In genomic region chr3L:8881778-8882366, dm6 we compare ENCODE assay signal across 4 fruit fly cellular contexts.
TF ChIP-seq lines count a peak whose summit lies in the region.

No protein-coding gene starts in this region.

- TF ChIP-seq CTCF in whole organism, embryonic (GFP tag; optimal IDR thresholded peaks at IDR 0.05; lab: Kevin White, UChicago): no peak

TF ChIP-seq in whole organism, embryonic, 481 proteins besides CTCF, POLR2A, EP300 and RAD21:
- TF ChIP-seq Lhr (GFP tag; optimal IDR thresholded peaks at IDR 0.05; lab: Kevin White, UChicago) (no peak), Ets65A (GFP tag; lab: Kevin White, UChicago) (peak; percentile 68), bsh (GFP tag; optimal IDR thresholded peaks at IDR 0.05; lab: Kevin White, UChicago) (peak in 1 of 2 experiments; percentile 73)
TF ChIP-seq in whole organism, embryonic: peak in this region for 2.

TF ChIP-seq in whole organism, prepupa, 60 proteins besides CTCF, POLR2A, EP300 and RAD21 (continues in another document):
- TF ChIP-seq fd85E (GFP tag; optimal IDR thresholded peaks at IDR 0.05; lab: Kevin White, UChicago): no peak
- TF ChIP-seq CG6808 (GFP tag; optimal IDR thresholded peaks at IDR 0.05; lab: Kevin White, UChicago): peak; percentile 73
- TF ChIP-seq CG10669 (GFP tag; optimal IDR thresholded peaks at IDR 0.05; lab: Kevin White, UChicago): peak; percentile 52
- no peak for TF ChIP-seq CG9139 (GFP tag; optimal IDR thresholded peaks at IDR 0.05; lab: Kevin White, UChicago)
- peak; percentile 14 for TF ChIP-seq topi (GFP tag; optimal IDR thresholded peaks at IDR 0.05; lab: Kevin White, UChicago)
- TF ChIP-seq pdm3 (GFP tag; optimal IDR thresholded peaks at IDR 0.05; lab: Kevin White, UChicago): peak; percentile 55
- TF ChIP-seq CG11902 (GFP tag; optimal IDR thresholded peaks at IDR 0.05; lab: Kevin White, UChicago): no peak
- TF ChIP-seq dsx (GFP tag; optimal IDR thresholded peaks at IDR 0.05; lab: Kevin White, UChicago; ENCODE audit: poor library complexity, severe bottlenecking): no peak
- peak; percentile 50 for TF ChIP-seq Met (GFP tag; optimal IDR thresholded peaks at IDR 0.05; lab: Kevin White, UChicago)
- TF ChIP-seq Eip78C (GFP tag; lab: Kevin White, UChicago): peak; percentile 93
- TF ChIP-seq CG8119 (GFP tag; IDR thresholded peaks at IDR 0.05; lab: Robert Waterston, UW): peak; percentile 52; the same call in 1 of the 3 replicates
- TF ChIP-seq Gug (GFP tag; IDR thresholded peaks at IDR 0.05; lab: Robert Waterston, UW): no peak
- peak; percentile 64 for TF ChIP-seq CG32006 (GFP tag; optimal IDR thresholded peaks at IDR 0.05; lab: Kevin White, UChicago)
- TF ChIP-seq CG8319 (GFP tag; optimal IDR thresholded peaks at IDR 0.05; lab: Kevin White, UChicago): peak; percentile 6
- TF ChIP-seq CG4318 (GFP tag; optimal IDR thresholded peaks at IDR 0.05; lab: Kevin White, UChicago): peak; percentile 58
- no peak for TF ChIP-seq CG11294 (GFP tag; IDR thresholded peaks at IDR 0.05; lab: Robert Waterston, UW)
- TF ChIP-seq CG6276 (GFP tag; optimal IDR thresholded peaks at IDR 0.05; lab: Kevin White, UChicago): peak; percentile 29
- TF ChIP-seq acj6 (GFP tag; optimal IDR thresholded peaks at IDR 0.05; lab: Kevin White, UChicago): peak; percentile 54
- TF ChIP-seq Hr38 (GFP tag; optimal IDR thresholded peaks at IDR 0.05; lab: Kevin White, UChicago): no peak
- peak; percentile 40 to 73 for TF ChIP-seq salr (GFP tag; optimal IDR thresholded peaks at IDR 0.05; lab: Kevin White, UChicago)
- peak; percentile 73 for TF ChIP-seq CG10631 (GFP tag; optimal IDR thresholded peaks at IDR 0.05; lab: Kevin White, UChicago)
- peak; percentile 10 for TF ChIP-seq lz (GFP tag; optimal IDR thresholded peaks at IDR 0.05; lab: Kevin White, UChicago)
- peak; percentile 19 for TF ChIP-seq vri (GFP tag; optimal IDR thresholded peaks at IDR 0.05; lab: Kevin White, UChicago)
- TF ChIP-seq CG34406 (GFP tag; optimal IDR thresholded peaks at IDR 0.05; lab: Kevin White, UChicago): peak; percentile 46
- peak; percentile 61 for TF ChIP-seq CG3032 (tag; optimal IDR thresholded peaks at IDR 0.05; lab: Kevin White, UChicago)
- TF ChIP-seq net (GFP tag; optimal IDR thresholded peaks at IDR 0.05; lab: Kevin White, UChicago): peak; percentile 59
- TF ChIP-seq dac (GFP tag; optimal IDR thresholded peaks at IDR 0.05; lab: Kevin White, UChicago): no peak
- TF ChIP-seq ss (GFP tag; optimal IDR thresholded peaks at IDR 0.05; lab: Kevin White, UChicago): peak; percentile 60 to 65
- TF ChIP-seq Ets96B (tag; optimal IDR thresholded peaks at IDR 0.05; lab: Kevin White, UChicago): peak; percentile 69

TF ChIP-seq in whole organism, pupa, 21 proteins besides CTCF, POLR2A, EP300 and RAD21:
- TF ChIP-seq CG14655 (GFP tag; optimal IDR thresholded peaks at IDR 0.05; lab: Kevin White, UChicago) (peak; percentile 84), CG10348 (GFP tag; IDR thresholded peaks at IDR 0.05; lab: Robert Waterston, UW) (no peak), EcR (GFP tag; optimal IDR thresholded peaks at IDR 0.05; lab: Kevin White, UChicago) (no peak), CG4496 (GFP tag; IDR thresholded peaks at IDR 0.05; lab: Robert Waterston, UW) (no peak), D1 (tag; optimal IDR thresholded peaks at IDR 0.05; lab: Kevin White, UChicago) (peak; percentile 21), Snoo (tag; optimal IDR thresholded peaks at IDR 0.05; lab: Kevin White, UChicago) (no peak), CG12605 (GFP tag; IDR thresholded peaks at IDR 0.05; lab: Robert Waterston, UW) (no peak), rn (GFP tag; IDR thresholded peaks at IDR 0.05; lab: Robert Waterston, UW) (no peak), CG32121 (GFP tag; IDR thresholded peaks at IDR 0.05; lab: Robert Waterston, UW) (no peak), gl (tag; optimal IDR thresholded peaks at IDR 0.05; lab: Kevin White, UChicago) (peak; percentile 33), fd96Ca (GFP tag; IDR thresholded peaks at IDR 0.05; lab: Robert Waterston, UW) (no peak), Pif1A (GFP tag; optimal IDR thresholded peaks at IDR 0.05; lab: Kevin White, UChicago) (peak; percentile 69), CG8301 (tag; optimal IDR thresholded peaks at IDR 0.05; lab: Kevin White, UChicago) (peak; percentile 68), CG34367 (tag; optimal IDR thresholded peaks at IDR 0.05; lab: Kevin White, UChicago) (peak; percentile 54), Ets98B (GFP tag; IDR thresholded peaks at IDR 0.05; lab: Robert Waterston, UW) (no peak), CG17806 (tag; optimal IDR thresholded peaks at IDR 0.05; lab: Kevin White, UChicago) (peak; percentile 66), Pif1B (GFP tag; optimal IDR thresholded peaks at IDR 0.05; lab: Kevin White, UChicago) (peak; percentile 44), CG13204 (GFP tag; optimal IDR thresholded peaks at IDR 0.05; lab: Kevin White, UChicago) (peak; percentile 43), CG15710 (tag; optimal IDR thresholded peaks at IDR 0.05; lab: Kevin White, UChicago) (peak; percentile 60), CG8159 (tag; optimal IDR thresholded peaks at IDR 0.05; lab: Kevin White, UChicago) (peak; percentile 72), CG9948 (tag; optimal IDR thresholded peaks at IDR 0.05; lab: Kevin White, UChicago) (peak; percentile 73)

TF ChIP-seq in whole organism, wandering third instar larva, 38 proteins besides CTCF, POLR2A, EP300 and RAD21:
- no peak for TF ChIP-seq tai (GFP tag; optimal IDR thresholded peaks at IDR 0.05; lab: Kevin White, UChicago)
- no peak for TF ChIP-seq Rel (GFP tag; optimal IDR thresholded peaks at IDR 0.05; lab: Kevin White, UChicago)
- no peak for TF ChIP-seq Rel (tag; optimal IDR thresholded peaks at IDR 0.05; lab: Kevin White, UChicago)
- no peak for TF ChIP-seq Dif (GFP tag; optimal IDR thresholded peaks at IDR 0.05; lab: Kevin White, UChicago; ENCODE audit: partially characterized antibody)
- peak; percentile 26 for TF ChIP-seq rgr (GFP tag; optimal IDR thresholded peaks at IDR 0.05; lab: Kevin White, UChicago)
- TF ChIP-seq pan (optimal IDR thresholded peaks at IDR 0.05; lab: Kevin White, UChicago): no peak
- TF ChIP-seq Vsx2 (GFP tag; optimal IDR thresholded peaks at IDR 0.05; lab: Kevin White, UChicago; ENCODE audit: partially characterized antibody): no peak
- no peak for TF ChIP-seq lola (GFP tag; optimal IDR thresholded peaks at IDR 0.05; lab: Kevin White, UChicago)
- no peak for TF ChIP-seq sv (GFP tag; optimal IDR thresholded peaks at IDR 0.05; lab: Kevin White, UChicago)
- no peak for TF ChIP-seq brk (GFP tag; optimal IDR thresholded peaks at IDR 0.05; lab: Kevin White, UChicago)
- no peak for TF ChIP-seq dl (GFP tag; optimal IDR thresholded peaks at IDR 0.05; lab: Kevin White, UChicago; ENCODE audit: insufficient read depth in 1 of 2, partially characterized antibody in 2 of 2)
- TF ChIP-seq br (GFP tag; optimal IDR thresholded peaks at IDR 0.05; lab: Kevin White, UChicago): no peak
- TF ChIP-seq OdsH (GFP tag; optimal IDR thresholded peaks at IDR 0.05; lab: Kevin White, UChicago): peak; percentile 33
- no peak for TF ChIP-seq Mio (GFP tag; optimal IDR thresholded peaks at IDR 0.05; lab: Kevin White, UChicago)
- no peak for TF ChIP-seq dmrt93B (GFP tag; optimal IDR thresholded peaks at IDR 0.05; lab: Kevin White, UChicago)
- TF ChIP-seq Sp1 (GFP tag; optimal IDR thresholded peaks at IDR 0.05; lab: Kevin White, UChicago): peak; percentile 23
- peak; percentile 88 for TF ChIP-seq psq (GFP tag; optimal IDR thresholded peaks at IDR 0.05; lab: Kevin White, UChicago)
- TF ChIP-seq h (GFP tag; optimal IDR thresholded peaks at IDR 0.05; lab: Kevin White, UChicago): peak; percentile 42
- no peak for TF ChIP-seq CG9705 (GFP tag; optimal IDR thresholded peaks at IDR 0.05; lab: Kevin White, UChicago)
- no peak for TF ChIP-seq GATAd (GFP tag; optimal IDR thresholded peaks at IDR 0.05; lab: Kevin White, UChicago)
- peak in 1 of 2 experiments; percentile 14 for TF ChIP-seq foxo (GFP tag; optimal IDR thresholded peaks at IDR 0.05; lab: Kevin White, UChicago)
- peak; percentile 27 for TF ChIP-seq HLH106 (tag; optimal IDR thresholded peaks at IDR 0.05; lab: Kevin White, UChicago)
- TF ChIP-seq usp (GFP tag; optimal IDR thresholded peaks at IDR 0.05; lab: Kevin White, UChicago): no peak
- TF ChIP-seq Abd-B (GFP tag; optimal IDR thresholded peaks at IDR 0.05; lab: Kevin White, UChicago): no peak
- TF ChIP-seq dsf (GFP tag; optimal IDR thresholded peaks at IDR 0.05; lab: Kevin White, UChicago; ENCODE audit: borderline replicate concordance): no peak
- no peak for TF ChIP-seq Myc (optimal IDR thresholded peaks at IDR 0.05; lab: Kevin White, UChicago)
- peak; percentile 12 for TF ChIP-seq fru (GFP tag; optimal IDR thresholded peaks at IDR 0.05; lab: Kevin White, UChicago)
- TF ChIP-seq Dfd (GFP tag; optimal IDR thresholded peaks at IDR 0.05; lab: Kevin White, UChicago): no peak
- TF ChIP-seq Jra (GFP tag; optimal IDR thresholded peaks at IDR 0.05; lab: Kevin White, UChicago): no peak
- TF ChIP-seq Hr78 (GFP tag; optimal IDR thresholded peaks at IDR 0.05; lab: Kevin White, UChicago): no peak
- peak; percentile 27 for TF ChIP-seq woc (GFP tag; optimal IDR thresholded peaks at IDR 0.05; lab: Kevin White, UChicago)
- no peak for TF ChIP-seq sage (GFP tag; optimal IDR thresholded peaks at IDR 0.05; lab: Kevin White, UChicago)
- no peak for TF ChIP-seq CrebA (GFP tag; optimal IDR thresholded peaks at IDR 0.05; lab: Kevin White, UChicago; ENCODE audit: borderline replicate concordance)
- TF ChIP-seq Hr83 (GFP tag; optimal IDR thresholded peaks at IDR 0.05; lab: Kevin White, UChicago; ENCODE audit: poor library complexity, severe bottlenecking): no peak
- TF ChIP-seq ey (GFP tag; optimal IDR thresholded peaks at IDR 0.05; lab: Kevin White, UChicago): peak; percentile 1
- TF ChIP-seq jim (GFP tag; optimal IDR thresholded peaks at IDR 0.05; lab: Kevin White, UChicago): no peak
- no peak for TF ChIP-seq Hnf4 (GFP tag; optimal IDR thresholded peaks at IDR 0.05; lab: Kevin White, UChicago)
- no peak for TF ChIP-seq N (GFP tag; optimal IDR thresholded peaks at IDR 0.05; lab: Kevin White, UChicago)
- no peak for TF ChIP-seq CG32264 (GFP tag; optimal IDR thresholded peaks at IDR 0.05; lab: Kevin White, UChicago)

Comparison
In these comparisons a context has a peak if more than half of its experiments do, and no peak if none do; other contexts are left out.
1. Of the 7 proteins assayed by ChIP-seq in both whole organism, embryonic and whole organism, prepupa: peak only in whole organism, embryonic: none; only in whole organism, prepupa: CG16779, Hr39, Lpt and Sox102F; in both: none; in neither: 3.